Fruit fly (Drosophila melanogaster) whole organism, embryonic: ENCODE results near the gene dpr2.

ENCODE experiments used
- CG10462 ChIP-seq: fragments of 200-800 bp; sonication (Bioruptor generic); optimal IDR thresholded peaks from 2 replicates; lab custom pipeline; 2016; ENCODE audit warnings: missing biosample characterization, missing genetic modification characterization
- CG11247 ChIP-seq: fragments of 200-800 bp; sonication (Bioruptor generic); IDR thresholded peaks from 2 replicates; pipeline ENCODE4 v1.3.6; 2022; ENCODE audit warnings: missing biosample characterization, missing genetic modification characterization
- CG12155 ChIP-seq: fragments of 200-800 bp; sonication (Bioruptor generic); optimal IDR thresholded peaks from 3 replicates; lab custom pipeline; 2016; ENCODE audit warnings: missing biosample characterization, missing genetic modification characterization
- CG12236 ChIP-seq: fragments of 200-800 bp; sonication (Bioruptor generic); optimal IDR thresholded peaks from 2 replicates; lab custom pipeline; 2016; ENCODE audit warnings: missing biosample characterization, missing genetic modification characterization
- CG13123 ChIP-seq: fragments of 200-800 bp; sonication (Bioruptor generic); optimal IDR thresholded peaks from 2 replicates; lab custom pipeline; 2016; ENCODE audit warnings: missing biosample characterization, missing genetic modification characterization
- CG14014 ChIP-seq: fragments of 200-800 bp; sonication (Bioruptor generic); IDR thresholded peaks from 2 replicates; pipeline ENCODE4 v1.3.6; 2022; ENCODE audit warnings: missing biosample characterization, missing genetic modification characterization
- CG14965 ChIP-seq: fragments of 200-800 bp; sonication (Bioruptor generic); optimal IDR thresholded peaks from 2 replicates; lab custom pipeline; 2016; ENCODE audit warnings: missing biosample characterization, missing genetic modification characterization, borderline replicate concordance
- CG15514 ChIP-seq: fragments of 200-800 bp; sonication (Bioruptor generic); optimal IDR thresholded peaks from 3 replicates; lab custom pipeline; 2017; ENCODE audit warnings: missing biosample characterization, missing genetic modification characterization, mild to moderate bottlenecking, moderate library complexity, missing genetic modification reagents
- CG17359 ChIP-seq: fragments of 200-800 bp; sonication (Bioruptor generic); optimal IDR thresholded peaks from 3 replicates; lab custom pipeline; 2018; ENCODE audit warnings: missing biosample characterization, mild to moderate bottlenecking, missing genetic modification characterization, moderate library complexity
- CG18599 ChIP-seq: fragments of 200-800 bp; sonication (Bioruptor generic); optimal IDR thresholded peaks from 3 replicates; lab custom pipeline; 2017; ENCODE audit warnings: missing biosample characterization, missing genetic modification characterization, mild to moderate bottlenecking, moderate library complexity, missing genetic modification reagents
- CG18764 ChIP-seq: fragments of 200-800 bp; sonication (Bioruptor generic); optimal IDR thresholded peaks from 3 replicates; lab custom pipeline; 2016; ENCODE audit warnings: missing biosample characterization, missing genetic modification characterization
- CG30403 ChIP-seq: fragments of 200-800 bp; sonication (Bioruptor generic); optimal IDR thresholded peaks from 3 replicates; lab custom pipeline; 2016; ENCODE audit warnings: missing biosample characterization, missing genetic modification characterization
- CG31441 ChIP-seq: fragments of 200-800 bp; sonication (Bioruptor generic); IDR thresholded peaks from 2 replicates; pipeline ENCODE4 v1.3.6; 2022; ENCODE audit warnings: missing biosample characterization, missing genetic modification characterization
- CG33213 ChIP-seq: fragments of 200-800 bp; sonication (Bioruptor generic); optimal IDR thresholded peaks from 3 replicates; lab custom pipeline; 2016; ENCODE audit warnings: missing biosample characterization, missing genetic modification characterization
- CG3847 ChIP-seq: fragments of 200-800 bp; sonication (Bioruptor generic); IDR thresholded peaks from 2 replicates; pipeline ENCODE4 v1.3.6; 2022; ENCODE audit warnings: missing biosample characterization, missing genetic modification characterization
- CG4854 ChIP-seq: fragments of 200-800 bp; sonication (Bioruptor generic); optimal IDR thresholded peaks from 2 replicates; lab custom pipeline; 2016; ENCODE audit warnings: missing biosample characterization, missing genetic modification characterization, inconsistent platforms
- CG6683 ChIP-seq: fragments of 200-800 bp; sonication (Bioruptor generic); optimal IDR thresholded peaks from 2 replicates; lab custom pipeline; 2017; ENCODE audit warnings: missing biosample characterization, mild to moderate bottlenecking, missing genetic modification characterization, missing genetic modification reagents
- CG9727 ChIP-seq: fragments of 200-800 bp; sonication (Bioruptor generic); optimal IDR thresholded peaks from 3 replicates; lab custom pipeline; 2017; ENCODE audit warnings: missing biosample characterization, mild to moderate bottlenecking, missing genetic modification characterization
- CG9817 ChIP-seq: fragments of 200-800 bp; sonication (Bioruptor generic); optimal IDR thresholded peaks from 2 replicates; lab custom pipeline; 2018; ENCODE audit warnings: missing biosample characterization, mild to moderate bottlenecking, missing genetic modification characterization, moderate library complexity
- Dp ChIP-seq: fragments of 200-800 bp; sonication (Bioruptor generic); optimal IDR thresholded peaks from 2 replicates; lab custom pipeline; 2018; ENCODE audit warnings: missing biosample characterization, mild to moderate bottlenecking, missing genetic modification characterization, moderate library complexity
- E2f2 ChIP-seq: fragments of 200-800 bp; sonication (Bioruptor generic); IDR thresholded peaks from 2 replicates; pipeline ENCODE4 v1.3.6; 2022; ENCODE audit warnings: missing biosample characterization, missing genetic modification characterization
- Gug ChIP-seq: fragments of 200-800 bp; sonication (Bioruptor generic); IDR thresholded peaks from 4 replicates; pipeline ENCODE4 v1.3.6; 2022; ENCODE audit warnings: missing biosample characterization, missing genetic modification characterization
- HLHmδ ChIP-seq: fragments of 200-800 bp; sonication (Bioruptor generic); optimal IDR thresholded peaks from 2 replicates; lab custom pipeline; 2018; ENCODE audit warnings: missing biosample characterization, mild to moderate bottlenecking, missing genetic modification characterization, moderate library complexity
- Lhr ChIP-seq: fragments of 200-800 bp; sonication (Bioruptor generic); optimal IDR thresholded peaks from 3 replicates; lab custom pipeline; 2017; ENCODE audit warnings: mild to moderate bottlenecking, missing biosample characterization, missing genetic modification reagents, missing genetic modification characterization
- MESR4 ChIP-seq: fragments of 200-800 bp; sonication (Bioruptor generic); optimal IDR thresholded peaks from 2 replicates; lab custom pipeline; 2018; ENCODE audit warnings: missing biosample characterization, mild to moderate bottlenecking, missing genetic modification characterization, moderate library complexity
- NFAT ChIP-seq: fragments of 200-800 bp; sonication (Bioruptor generic); IDR thresholded peaks from 2 replicates; pipeline ENCODE4 v1.3.6; 2022; ENCODE audit warnings: missing biosample characterization, missing genetic modification characterization
- Oli ChIP-seq: fragments of 200-800 bp; sonication (Bioruptor generic); optimal IDR thresholded peaks from 2 replicates; lab custom pipeline; 2018; ENCODE audit warnings: missing biosample characterization, mild to moderate bottlenecking, missing genetic modification characterization, moderate library complexity
- Pdp1 ChIP-seq, 2 experiments: fragments of 200-800 bp; sonication (Bioruptor generic); optimal IDR thresholded peaks; 3 replicates each; lab custom pipeline; 2016; ENCODE audit warnings: missing biosample characterization in 2 of 2, missing genetic modification characterization in 2 of 2, mild to moderate bottlenecking in 1 of 2, moderate library complexity in 1 of 2
- al ChIP-seq: fragments of 200-800 bp; sonication (Bioruptor generic); IDR thresholded peaks from 2 replicates; pipeline ENCODE4 v1.3.6; 2022; ENCODE audit warnings: missing biosample characterization, missing genetic modification characterization
- amos ChIP-seq: fragments of 200-800 bp; sonication (Bioruptor generic); IDR thresholded peaks from 2 replicates; pipeline ENCODE4 v1.3.6; 2022; ENCODE audit warnings: missing biosample characterization, missing genetic modification characterization; ENCODE audit not compliant: partially characterized antibody
- aop ChIP-seq: fragments of 200-800 bp; sonication (Bioruptor generic); IDR thresholded peaks from 2 replicates; pipeline ENCODE4 v1.3.6; 2022; ENCODE audit warnings: missing biosample characterization, missing genetic modification characterization
- ara ChIP-seq: fragments of 200-800 bp; sonication (Bioruptor generic); IDR thresholded peaks from 2 replicates; pipeline ENCODE4 v1.3.6; 2022; ENCODE audit warnings: missing biosample characterization, missing genetic modification characterization
- ato ChIP-seq: fragments of 200-800 bp; sonication (Bioruptor generic); IDR thresholded peaks from 2 replicates; pipeline ENCODE4 v1.3.6; 2022; ENCODE audit warnings: missing biosample characterization, missing genetic modification characterization; ENCODE audit not compliant: partially characterized antibody
- cas ChIP-seq: fragments of 200-800 bp; sonication (Bioruptor generic); IDR thresholded peaks from 2 replicates; pipeline ENCODE4 v1.3.6; 2022; ENCODE audit warnings: missing biosample characterization, missing genetic modification characterization
- dimm ChIP-seq: fragments of 200-800 bp; sonication (Bioruptor generic); IDR thresholded peaks from 2 replicates; pipeline ENCODE4 v1.3.6; 2022; ENCODE audit warnings: missing biosample characterization, missing genetic modification characterization
- esg ChIP-seq: fragments of 200-800 bp; sonication (Bioruptor generic); conservative IDR thresholded peaks from 2 replicates; pipeline ENCODE4 v1.3.6; 2022; ENCODE audit warnings: missing biosample characterization, missing genetic modification characterization
- ftz-f1 ChIP-seq: fragments of 200-800 bp; sonication (Bioruptor generic); optimal IDR thresholded peaks from 2 replicates; lab custom pipeline; 2016; ENCODE audit warnings: missing biosample characterization, missing genetic modification characterization
- fu2 ChIP-seq: fragments of 200-800 bp; sonication (Bioruptor generic); optimal IDR thresholded peaks from 2 replicates; lab custom pipeline; 2016; ENCODE audit warnings: missing biosample characterization, missing genetic modification characterization
- grau ChIP-seq: fragments of 200-800 bp; optimal IDR thresholded peaks from 3 replicates; lab custom pipeline; 2019; ENCODE audit warnings: missing biosample characterization, mild to moderate bottlenecking, missing genetic modification characterization, moderate library complexity
- hth ChIP-seq: fragments of >200 bp; optimal IDR thresholded peaks from 2 replicates; lab custom pipeline; 2017; ENCODE audit warnings: inconsistent platforms
- lola ChIP-seq, 3 experiments: fragments of >200 bp in 2 of 3; fragments of 200-800 bp in 1 of 3; sonication (Bioruptor generic) in 1 of 3; optimal IDR thresholded peaks; 2 replicates each; lab custom pipeline; 2017 to 2019; ENCODE audit warnings: missing biosample characterization in 3 of 3, missing genetic modification characterization in 3 of 3, mild to moderate bottlenecking in 1 of 3, moderate library complexity in 1 of 3
- luna ChIP-seq: fragments of 200-800 bp; sonication (Bioruptor generic); optimal IDR thresholded peaks from 2 replicates; lab custom pipeline; 2016; ENCODE audit warnings: missing biosample characterization, missing genetic modification characterization
- mam ChIP-seq: fragments of 200-800 bp; sonication (Bioruptor generic); optimal IDR thresholded peaks from 3 replicates; lab custom pipeline; 2016; ENCODE audit warnings: missing biosample characterization, missing genetic modification characterization
- nerfin-1 ChIP-seq: fragments of 200-800 bp; sonication (Bioruptor generic); optimal IDR thresholded peaks from 3 replicates; lab custom pipeline; 2019; ENCODE audit warnings: missing biosample characterization, mild to moderate bottlenecking, missing genetic modification characterization, moderate library complexity
- pan ChIP-seq, 4 experiments: fragments of >200 bp in 3 of 4; fragments of 200-800 bp in 1 of 4; sonication (Bioruptor generic) in 1 of 4; optimal IDR thresholded peaks in 3 of 4; IDR thresholded peaks in 1 of 4; 2 replicates each; pipeline versions ENCODE4 v1.3.6 to Lab custom; 2017 to 2022; ENCODE audit warnings: missing biosample characterization in 2 of 4, missing genetic modification characterization in 2 of 4, mixed read lengths in 1 of 4
- pho ChIP-seq: fragments of 200-800 bp; sonication (Bioruptor generic); optimal IDR thresholded peaks from 2 replicates; lab custom pipeline; 2016; ENCODE audit warnings: missing biosample characterization, missing genetic modification characterization
- pzg ChIP-seq: fragments of 200-800 bp; sonication (Bioruptor generic); optimal IDR thresholded peaks from 3 replicates; lab custom pipeline; 2018; ENCODE audit warnings: missing biosample characterization, mild to moderate bottlenecking, missing genetic modification characterization, moderate library complexity
- sima ChIP-seq: fragments of 200-800 bp; sonication (Bioruptor generic); optimal IDR thresholded peaks from 2 replicates; lab custom pipeline; 2016; ENCODE audit warnings: missing biosample characterization, missing genetic modification characterization
- wdn ChIP-seq: fragments of 200-800 bp; sonication (Bioruptor generic); IDR thresholded peaks from 2 replicates; pipeline ENCODE4 v1.3.6; 2022; ENCODE audit warnings: missing biosample characterization, missing genetic modification characterization
- wek ChIP-seq: fragments of 200-800 bp; sonication (Bioruptor generic); optimal IDR thresholded peaks from 3 replicates; lab custom pipeline; 2018; ENCODE audit warnings: missing biosample characterization, mild to moderate bottlenecking, missing genetic modification characterization, moderate library complexity
- zen ChIP-seq: fragments of 200-800 bp; sonication (Bioruptor generic); optimal IDR thresholded peaks from 3 replicates; lab custom pipeline; 2018; ENCODE audit warnings: missing biosample characterization, mild to moderate bottlenecking, missing genetic modification characterization, moderate library complexity

Gene dpr2

DNA sequence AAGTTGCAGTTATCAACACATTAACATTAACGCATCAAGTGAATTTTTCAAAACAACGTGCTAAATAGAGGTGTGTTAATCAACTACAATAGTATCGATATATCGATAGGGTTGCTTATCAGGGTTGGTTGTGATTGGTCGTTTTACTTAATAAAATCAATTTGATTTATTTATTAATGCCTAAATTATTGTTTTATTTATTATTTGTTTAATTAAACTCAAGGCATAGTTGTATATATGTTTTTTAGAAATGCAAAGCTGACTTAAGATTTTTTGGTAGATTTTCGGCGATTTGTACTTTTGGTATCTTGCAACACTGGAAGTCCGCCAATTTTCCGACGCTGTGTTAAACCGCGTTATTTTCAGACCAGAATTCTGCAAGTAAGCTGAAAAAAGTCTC is 47.0 kb upstream of the dpr2 start, which contains the start of the genes Art8 and dUTPase (continued):
- peak; percentile 82 for TF ChIP-seq pzg (GFP tag; lab: Kevin White, UChicago)
- peak; percentile 64 for TF ChIP-seq NFAT (GFP tag; lab: Robert Waterston, UW)
- peak; percentile 78 for TF ChIP-seq CG13123 (GFP tag; lab: Kevin White, UChicago)
- peak; percentile 26 for TF ChIP-seq CG33213
- TF ChIP-seq Lhr = peak; percentile 53
- TF ChIP-seq al (GFP tag; lab: Robert Waterston, UW) = peak; percentile 45
- TF ChIP-seq amos = peak; percentile 87
- no peak for TF ChIP-seq wek
- TF ChIP-seq ftz-f1 = no peak
- peak; percentile 82 for TF ChIP-seq zen (tag; lab: Kevin White, UChicago)
- TF ChIP-seq CG14965 (GFP tag; lab: Kevin White, UChicago) = no peak
- peak; percentile 76 for TF ChIP-seq grau (tag; lab: Kevin White, UChicago)
- TF ChIP-seq CG6683 (GFP tag; lab: Kevin White, UChicago) = peak; percentile 44
- no peak; the same call in none of the 2 replicates for TF ChIP-seq CG31441
- TF ChIP-seq esg (GFP tag; lab: Robert Waterston, UW) = 0 out of 2 replicates have a peak, but pooled peaks have one; percentile 34
- TF ChIP-seq CG9727 (GFP tag; lab: Kevin White, UChicago) = peak; percentile 74
- TF ChIP-seq luna (GFP tag; lab: Kevin White, UChicago) = no peak
- peak in 1 of 3 experiments; percentile 78 for TF ChIP-seq lola (GFP tag; optimal IDR thresholded peaks at IDR 0.05; lab: Kevin White, UChicago)
- peak; percentile 59 for TF ChIP-seq CG4854 (GFP tag; lab: Kevin White, UChicago)
- TF ChIP-seq pan (optimal IDR thresholded peaks at IDR 0.05; lab: Kevin White, UChicago) = no peak
- peak in 1 of 2 experiments; percentile 62 for TF ChIP-seq pan (GFP tag; optimal IDR thresholded peaks at IDR 0.05 in 1 of 2, IDR thresholded peaks at IDR 0.05 in 1 of 2)
- peak; percentile 73 for TF ChIP-seq ara (GFP tag; lab: Robert Waterston, UW)
- TF ChIP-seq cas (GFP tag; lab: Robert Waterston, UW) = peak; percentile 58; the same call in 1 of the 2 replicates
- 0 out of 4 replicates have a peak, but pooled peaks have one; percentile 20 for TF ChIP-seq Gug
- peak; percentile 83 for TF ChIP-seq CG3847 (GFP tag; lab: Robert Waterston, UW)
- no peak for TF ChIP-seq hth (lab: Kevin White, UChicago)
- TF ChIP-seq wdn (GFP tag; lab: Robert Waterston, UW) = peak; percentile 30; the same call in 1 of the 2 replicates
- TF ChIP-seq Oli = peak; percentile 5
- TF ChIP-seq CG9817 (tag; lab: Kevin White, UChicago) = peak; percentile 71
- TF ChIP-seq CG10462 (GFP tag; lab: Kevin White, UChicago) = peak; percentile 45
- peak; percentile 56 for TF ChIP-seq nerfin-1
- TF ChIP-seq dimm (GFP tag; lab: Robert Waterston, UW) = no peak
- TF ChIP-seq CG11247 (GFP tag; lab: Robert Waterston, UW) = peak; percentile 65
- TF ChIP-seq CG18764 = peak; percentile 72
- TF ChIP-seq CG18599 = no peak
- TF ChIP-seq CG12155 (GFP tag; lab: Kevin White, UChicago) = peak; percentile 76
- peak; percentile 66 for TF ChIP-seq CG17359 (tag; lab: Kevin White, UChicago)

DNA sequence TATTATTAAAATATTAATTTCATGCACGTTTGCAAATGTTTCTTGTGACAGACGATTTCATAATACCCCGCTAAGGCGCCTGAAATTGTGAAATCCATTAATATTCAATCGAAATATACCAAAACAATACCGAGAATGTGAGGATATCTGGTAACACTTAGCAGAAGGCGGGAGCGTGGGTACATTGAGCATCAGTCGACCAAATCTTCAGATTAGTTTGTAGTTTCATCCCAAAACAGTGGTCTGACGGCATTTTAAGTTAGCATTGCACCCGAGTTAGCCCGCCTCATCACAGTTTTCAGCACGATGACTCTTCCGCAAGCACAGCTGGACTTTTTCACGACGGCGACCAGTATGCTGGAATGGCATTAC is 40.7 kb upstream of the dpr2 start, which contains the start of gene Nup154:
TSS of gene Nup154 (plus strand) at position 147 of the 372 bp plus-strand sequence.
- TF ChIP-seq sima = no peak
- 0 out of 2 replicates have a peak, but pooled peaks have one; percentile 22 for TF ChIP-seq ato (GFP tag; lab: Robert Waterston, UW)
- TF ChIP-seq aop = no peak
- no peak for TF ChIP-seq CG30403 (GFP tag; lab: Kevin White, UChicago)
- TF ChIP-seq wek = peak; percentile 46
- TF ChIP-seq fu2 = no peak
- no peak for TF ChIP-seq mam (GFP tag; lab: Kevin White, UChicago)
- TF ChIP-seq HLHmδ (GFP tag; lab: Kevin White, UChicago) = no peak
- TF ChIP-seq NFAT (GFP tag; lab: Robert Waterston, UW) = no peak
- no peak for TF ChIP-seq pho (GFP tag; lab: Kevin White, UChicago)
- peak in 1 of 2 experiments; percentile 20 for TF ChIP-seq Pdp1 (GFP tag; optimal IDR thresholded peaks at IDR 0.05; lab: Kevin White, UChicago)
- no peak for TF ChIP-seq CG11247 (GFP tag; lab: Robert Waterston, UW)
- TF ChIP-seq CG15514 (GFP tag; lab: Kevin White, UChicago) = no peak
- TF ChIP-seq Dp (GFP tag; lab: Kevin White, UChicago) = peak; percentile 33
- peak; percentile 62 for TF ChIP-seq E2f2
- TF ChIP-seq MESR4 (GFP tag; lab: Kevin White, UChicago) = peak; percentile 43
- TF ChIP-seq CG14014 = no peak
- TF ChIP-seq CG12236 = no peak
